Fruit fly (Drosophila melanogaster): ENCODE data around the gene nAChRbeta2.

Gene nAChRbeta2

DNA sequence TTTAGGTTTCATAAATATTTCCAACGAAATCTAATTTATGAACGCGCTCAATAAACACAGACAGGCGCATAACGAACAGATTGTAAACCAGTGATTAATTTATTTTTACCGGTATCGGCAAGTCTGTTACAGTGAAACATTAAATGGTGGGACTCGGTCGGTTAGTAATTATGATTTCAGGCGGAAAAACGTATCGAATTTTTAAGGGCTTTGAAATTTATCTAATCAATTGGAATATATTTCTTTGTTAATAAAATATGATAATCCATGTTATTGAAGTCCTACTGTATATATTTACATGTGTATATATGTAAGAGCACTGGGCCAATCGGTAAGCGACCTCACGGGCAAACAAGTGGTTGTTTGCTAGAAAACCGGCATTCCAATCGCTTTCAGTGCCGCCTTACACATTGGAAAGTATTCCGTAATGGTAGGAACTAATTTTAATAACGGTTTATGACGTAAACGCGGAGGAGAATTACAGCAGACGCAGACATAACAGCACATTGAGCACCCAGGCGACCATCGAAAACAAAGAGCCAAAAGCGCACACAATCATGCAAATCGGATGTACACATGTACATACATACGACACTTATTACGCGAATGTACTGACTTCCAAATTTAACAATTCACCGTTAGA is 28.2 kb upstream of the nAChRbeta2 start (continued):
- TF ChIP-seq NK7.1 (GFP tag; optimal IDR thresholded peaks at IDR 0.05): peak; percentile 50
- peak; percentile 85 for TF ChIP-seq Nf-YC (tag; optimal IDR thresholded peaks at IDR 0.05)
- no peak for TF ChIP-seq Dfd (GFP tag; optimal IDR thresholded peaks at IDR 0.05)
- TF ChIP-seq CG7786 (GFP tag; optimal IDR thresholded peaks at IDR 0.05): peak; percentile 84
- TF ChIP-seq Dad (GFP tag; optimal IDR thresholded peaks at IDR 0.05): peak; percentile 89
- no peak for TF ChIP-seq Lpt (GFP tag; optimal IDR thresholded peaks at IDR 0.05)
- TF ChIP-seq Dll (GFP tag; IDR thresholded peaks at IDR 0.05; ENCODE audit: partially characterized antibody): no peak
- TF ChIP-seq CG14014 (GFP tag; IDR thresholded peaks at IDR 0.05): peak; percentile 98
- peak; percentile 74 for TF ChIP-seq ab (GFP tag; optimal IDR thresholded peaks at IDR 0.05)
- peak; percentile 73 for TF ChIP-seq CG16815 (GFP tag; optimal IDR thresholded peaks at IDR 0.05)
- peak; percentile 88 for TF ChIP-seq fu2 (GFP tag; optimal IDR thresholded peaks at IDR 0.05)
- peak; percentile 78 for TF ChIP-seq jing (GFP tag; optimal IDR thresholded peaks at IDR 0.05)
- TF ChIP-seq Dip3 (GFP tag; optimal IDR thresholded peaks at IDR 0.05): peak; percentile 90
- TF ChIP-seq tap (tag; optimal IDR thresholded peaks at IDR 0.05): peak; percentile 96
- peak; percentile 78 for TF ChIP-seq da (GFP tag; optimal IDR thresholded peaks at IDR 0.05)
- peak; percentile 79 for TF ChIP-seq gcm (GFP tag; optimal IDR thresholded peaks at IDR 0.05)
- peak; percentile 30 for TF ChIP-seq pb (GFP tag; optimal IDR thresholded peaks at IDR 0.05)
- TF ChIP-seq trh (GFP tag; optimal IDR thresholded peaks at IDR 0.05): peak; percentile 79
- TF ChIP-seq unc-4 (GFP tag; IDR thresholded peaks at IDR 0.05; ENCODE audit: partially characterized antibody): no peak
- peak; percentile 94 for TF ChIP-seq E2f1 (GFP tag; IDR thresholded peaks at IDR 0.05)
- TF ChIP-seq BtbVII (GFP tag; optimal IDR thresholded peaks at IDR 0.05): peak; percentile 77
- TF ChIP-seq CG10274 (GFP tag; optimal IDR thresholded peaks at IDR 0.05): peak; percentile 73
- peak; percentile 95 for TF ChIP-seq lmd (GFP tag; IDR thresholded peaks at IDR 0.05)
- peak; percentile 88 to 89 for TF ChIP-seq Pdp1 (GFP tag; optimal IDR thresholded peaks at IDR 0.05)
- peak; percentile 97 for TF ChIP-seq so (GFP tag; IDR thresholded peaks at IDR 0.05)
- TF ChIP-seq CG9876 (GFP tag; optimal IDR thresholded peaks at IDR 0.05): peak; percentile 34
- TF ChIP-seq HmgD (GFP tag; optimal IDR thresholded peaks at IDR 0.05): no peak
- TF ChIP-seq CG6765 (GFP tag; optimal IDR thresholded peaks at IDR 0.05): peak; percentile 75
- TF ChIP-seq gsb (GFP tag; IDR thresholded peaks at IDR 0.05): peak; percentile 93
- TF ChIP-seq lola (GFP tag; optimal IDR thresholded peaks at IDR 0.05): no peak
- peak; percentile 75; the same call in 2 of the 3 replicates for TF ChIP-seq jigr1 (GFP tag; IDR thresholded peaks at IDR 0.05)
- peak; percentile 98 for TF ChIP-seq vvl (GFP tag; IDR thresholded peaks at IDR 0.05)
- peak; percentile 90 for TF ChIP-seq CG15011 (GFP tag; optimal IDR thresholded peaks at IDR 0.05)
- peak; percentile 91 for TF ChIP-seq CG18619 (GFP tag; optimal IDR thresholded peaks at IDR 0.05)
- no peak for TF ChIP-seq CG18262 (tag; optimal IDR thresholded peaks at IDR 0.05)
- TF ChIP-seq Sry-β (GFP tag; optimal IDR thresholded peaks at IDR 0.05): no peak
- peak; percentile 97 for TF ChIP-seq sob (GFP tag; IDR thresholded peaks at IDR 0.05)
- TF ChIP-seq kay (GFP tag; optimal IDR thresholded peaks at IDR 0.05): peak; percentile 76
- TF ChIP-seq tin (GFP tag; optimal IDR thresholded peaks at IDR 0.05): peak; percentile 94
- TF ChIP-seq Ets65A (GFP tag): peak; percentile 95
- TF ChIP-seq CG4617 (GFP tag; optimal IDR thresholded peaks at IDR 0.05; ENCODE audit: borderline replicate concordance): no peak
- no peak for TF ChIP-seq CG8478 (optimal IDR thresholded peaks at IDR 0.05)
- TF ChIP-seq MESR4 (GFP tag; optimal IDR thresholded peaks at IDR 0.05): peak; percentile 32
- peak; percentile 71 for TF ChIP-seq CG10654 (GFP tag; optimal IDR thresholded peaks at IDR 0.05)
- peak; percentile 85 for TF ChIP-seq Ssrp (tag; optimal IDR thresholded peaks at IDR 0.05)
- TF ChIP-seq CG13775 (GFP tag; optimal IDR thresholded peaks at IDR 0.05): peak; percentile 83
- TF ChIP-seq odd (GFP tag; optimal IDR thresholded peaks at IDR 0.05): no peak
- peak; percentile 91 for TF ChIP-seq Fer3 (tag; optimal IDR thresholded peaks at IDR 0.05)
- no peak for TF ChIP-seq Scr (GFP tag; IDR thresholded peaks at IDR 0.05; ENCODE audit: partially characterized antibody)
- peak; percentile 90 for TF ChIP-seq CG5953 (GFP tag; IDR thresholded peaks at IDR 0.05)
- peak; percentile 85 for TF ChIP-seq CG17359 (tag; optimal IDR thresholded peaks at IDR 0.05)
